Fruit fly (Drosophila melanogaster): ENCODE measurements around the gene CG6661.

Gene CG6661

DNA sequence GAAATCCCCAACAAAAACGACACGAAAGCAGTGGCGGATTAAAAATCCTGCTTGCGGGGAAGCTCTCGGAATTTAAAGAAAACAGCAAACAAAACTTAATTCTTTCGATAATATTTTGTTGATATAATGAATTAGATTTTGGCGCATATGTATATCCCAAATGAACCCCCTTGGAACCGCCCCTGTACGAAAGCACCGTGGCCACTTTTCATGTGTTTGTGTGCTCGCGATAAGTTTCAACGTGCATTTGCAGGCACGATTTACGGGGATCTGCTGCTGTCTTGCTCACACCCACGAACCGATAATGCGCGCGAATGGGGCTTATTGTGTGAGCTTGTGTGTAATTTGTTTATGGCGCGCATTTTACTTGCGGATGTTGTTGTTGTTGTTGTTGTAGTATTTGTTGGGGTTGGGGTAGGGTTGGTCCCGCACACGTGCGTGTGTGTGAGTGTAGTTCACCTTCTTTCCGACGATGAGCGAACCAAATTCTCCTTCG, 29.6 kb upstream of the CG6661 start (continued):
- TF ChIP-seq Dfd (GFP tag; optimal IDR thresholded peaks at IDR 0.05) (no peak), CG12299 (tag; optimal IDR thresholded peaks at IDR 0.05) (peak; percentile 89), crol (GFP tag; IDR thresholded peaks at IDR 0.05) (peak; percentile 66), CG6175 (GFP tag; IDR thresholded peaks at IDR 0.05) (0 out of 3 replicates have a peak, but pooled peaks have one; percentile 40), D19A (tag; optimal IDR thresholded peaks at IDR 0.05) (peak; percentile 90), CG4282 (GFP tag; optimal IDR thresholded peaks at IDR 0.05) (peak; percentile 94), CG9797 (GFP tag; optimal IDR thresholded peaks at IDR 0.05) (peak; percentile 37), Lpt (GFP tag; optimal IDR thresholded peaks at IDR 0.05) (no peak), CG7556 (GFP tag; optimal IDR thresholded peaks at IDR 0.05) (peak; percentile 93), Neu2 (GFP tag; optimal IDR thresholded peaks at IDR 0.05; ENCODE audit: borderline replicate concordance) (peak; percentile 58), Xbp1 (GFP tag; optimal IDR thresholded peaks at IDR 0.05) (peak; percentile 97), YL-1 (GFP tag; optimal IDR thresholded peaks at IDR 0.05) (peak; percentile 74), seq (GFP tag; IDR thresholded peaks at IDR 0.05) (peak; percentile 94), Six4 (GFP tag; optimal IDR thresholded peaks at IDR 0.05) (peak; percentile 93), Hr39 (optimal IDR thresholded peaks at IDR 0.05) (no peak), lab (GFP tag; optimal IDR thresholded peaks at IDR 0.05) (peak; percentile 97), mam (GFP tag; optimal IDR thresholded peaks at IDR 0.05) (peak; percentile 97), Ptx1 (GFP tag; IDR thresholded peaks at IDR 0.05) (peak; percentile 91), CG9876 (GFP tag; optimal IDR thresholded peaks at IDR 0.05) (peak; percentile 87), CG3847 (GFP tag; IDR thresholded peaks at IDR 0.05) (peak; percentile 93), CG6765 (GFP tag; optimal IDR thresholded peaks at IDR 0.05) (peak; percentile 88), crp (GFP tag; optimal IDR thresholded peaks at IDR 0.05) (peak in 1 of 2 experiments; percentile 63), lola (GFP tag; optimal IDR thresholded peaks at IDR 0.05) (peak in 1 of 3 experiments; percentile 77), Dbx (GFP tag; IDR thresholded peaks at IDR 0.05) (peak; percentile 94), trem (tag; optimal IDR thresholded peaks at IDR 0.05) (peak; percentile 81), Kr (GFP tag; optimal IDR thresholded peaks at IDR 0.05) (no peak), ttk (GFP tag; IDR thresholded peaks at IDR 0.05) (peak; percentile 92), CG17568 (GFP tag; optimal IDR thresholded peaks at IDR 0.05) (no peak), Antp (GFP tag; optimal IDR thresholded peaks at IDR 0.05) (peak; percentile 97), Bteb2 (GFP tag; optimal IDR thresholded peaks at IDR 0.05) (peak; percentile 92), CG7745 (tag; optimal IDR thresholded peaks at IDR 0.05) (no peak), Hmr (GFP tag; optimal IDR thresholded peaks at IDR 0.05) (peak; percentile 95), Jarid2 (GFP tag; optimal IDR thresholded peaks at IDR 0.05) (peak; percentile 80), sr (GFP tag; IDR thresholded peaks at IDR 0.05) (peak; percentile 75; the same call in 2 of the 3 replicates), Bdp1 (GFP tag; optimal IDR thresholded peaks at IDR 0.05) (peak; percentile 87), usp (GFP tag; optimal IDR thresholded peaks at IDR 0.05) (no peak), Hr78 (GFP tag; optimal IDR thresholded peaks at IDR 0.05) (peak in 1 of 2 experiments; percentile 82), ase (GFP tag; IDR thresholded peaks at IDR 0.05) (peak; percentile 90), Hsf (GFP tag; optimal IDR thresholded peaks at IDR 0.05) (peak; percentile 96), CG6272 (GFP tag; IDR thresholded peaks at IDR 0.05) (peak; percentile 86), PHDP (tag; optimal IDR thresholded peaks at IDR 0.05) (peak; percentile 96), oc (tag; optimal IDR thresholded peaks at IDR 0.05) (peak; percentile 97), CG32532 (GFP tag; IDR thresholded peaks at IDR 0.05) (peak; percentile 87), CG17829 (tag; optimal IDR thresholded peaks at IDR 0.05) (peak; percentile 87), CG6683 (GFP tag; optimal IDR thresholded peaks at IDR 0.05) (peak; percentile 84), CG7963 (GFP tag; IDR thresholded peaks at IDR 0.05; ENCODE audit: partially characterized antibody) (no peak), MTF-1 (GFP tag; optimal IDR thresholded peaks at IDR 0.05; ENCODE audit: borderline replicate concordance) (peak; percentile 75), dmrt11E (tag; optimal IDR thresholded peaks at IDR 0.05) (peak; percentile 67), en (GFP tag; optimal IDR thresholded peaks at IDR 0.05) (peak; percentile 92), CG43689 (GFP tag; IDR thresholded peaks at IDR 0.05) (peak; percentile 92)
